Fruit fly (Drosophila melanogaster) whole organism, embryonic: Measurements from ENCODE around the gene CG1999.
A peak's percentile ranks its signal among the peaks of the same experiment; 100 is the strongest.

ENCODE experiments used
- Awh ChIP-seq: fragments of 200-800 bp; sonication (Bioruptor generic); IDR thresholded peaks from 2 replicates; pipeline ENCODE4, ENCODE4 v1.3.6; 2022; ENCODE audit warnings: missing biosample characterization, missing genetic modification characterization
- CG10366 ChIP-seq: fragments of 200-800 bp; sonication (Bioruptor generic); IDR thresholded peaks from 2 replicates; pipeline ENCODE4 v1.3.6; 2022; ENCODE audit warnings: missing biosample characterization, missing genetic modification characterization
- CG10979 ChIP-seq: fragments of 200-800 bp; sonication (Bioruptor generic); optimal IDR thresholded peaks from 2 replicates; lab custom pipeline; 2018; ENCODE audit warnings: missing biosample characterization, mild to moderate bottlenecking, missing genetic modification characterization, moderate library complexity
- CG11504 ChIP-seq: fragments of 200-800 bp; sonication (Bioruptor generic); optimal IDR thresholded peaks from 3 replicates; lab custom pipeline; 2019; ENCODE audit warnings: missing biosample characterization, mild to moderate bottlenecking, missing genetic modification characterization, moderate library complexity
- CG12391 ChIP-seq: fragments of 200-800 bp; sonication (Bioruptor generic); optimal IDR thresholded peaks from 3 replicates; lab custom pipeline; 2018; ENCODE audit warnings: missing biosample characterization, mild to moderate bottlenecking, missing genetic modification characterization, moderate library complexity
- CG13296 ChIP-seq: fragments of 200-800 bp; sonication (Bioruptor generic); optimal IDR thresholded peaks from 3 replicates; lab custom pipeline; 2018; ENCODE audit warnings: missing biosample characterization, mild to moderate bottlenecking, missing genetic modification characterization
- CG13624 ChIP-seq: fragments of 200-800 bp; sonication (Bioruptor generic); optimal IDR thresholded peaks from 2 replicates; lab custom pipeline; 2016; ENCODE audit warnings: missing biosample characterization, missing genetic modification characterization
- CG15479 ChIP-seq: fragments of 200-800 bp; sonication (Bioruptor generic); optimal IDR thresholded peaks from 3 replicates; lab custom pipeline; 2019; ENCODE audit warnings: missing biosample characterization, mild to moderate bottlenecking, missing genetic modification characterization, moderate library complexity
- CG1603 ChIP-seq: fragments of 200-800 bp; sonication (Bioruptor generic); optimal IDR thresholded peaks from 2 replicates; lab custom pipeline; 2019; ENCODE audit warnings: missing biosample characterization, mild to moderate bottlenecking, missing genetic modification characterization, moderate library complexity
- CG17186 ChIP-seq: fragments of 200-800 bp; sonication (Bioruptor generic); optimal IDR thresholded peaks from 3 replicates; lab custom pipeline; 2017; ENCODE audit warnings: missing biosample characterization, missing genetic modification reagents, missing genetic modification characterization
- CG17568 ChIP-seq: fragments of 200-800 bp; sonication (Bioruptor generic); optimal IDR thresholded peaks from 2 replicates; lab custom pipeline; 2018; ENCODE audit warnings: missing biosample characterization, mild to moderate bottlenecking, missing genetic modification characterization, moderate library complexity
- CG34376 ChIP-seq: fragments of 200-800 bp; sonication (Bioruptor generic); optimal IDR thresholded peaks from 2 replicates; lab custom pipeline; 2018; ENCODE audit warnings: missing biosample characterization, mild to moderate bottlenecking, missing genetic modification characterization
- CG3838 ChIP-seq: fragments of 200-800 bp; sonication (Bioruptor generic); optimal IDR thresholded peaks from 3 replicates; lab custom pipeline; 2016; ENCODE audit warnings: missing biosample characterization, missing genetic modification characterization
- CG4282 ChIP-seq: fragments of 200-800 bp; sonication (Bioruptor generic); optimal IDR thresholded peaks from 2 replicates; lab custom pipeline; 2016; ENCODE audit warnings: missing biosample characterization, missing genetic modification characterization
- CG4707 ChIP-seq: fragments of 200-800 bp; sonication (Bioruptor generic); optimal IDR thresholded peaks from 2 replicates; lab custom pipeline; 2018; ENCODE audit warnings: missing biosample characterization, mild to moderate bottlenecking, missing genetic modification characterization, moderate library complexity
- CG6175 ChIP-seq: fragments of 200-800 bp; sonication (Bioruptor generic); IDR thresholded peaks from 3 replicates; pipeline ENCODE4 v1.3.6; 2022; ENCODE audit warnings: missing biosample characterization, missing genetic modification characterization
- CG6254 ChIP-seq: fragments of 200-800 bp; sonication (Bioruptor generic); optimal IDR thresholded peaks from 3 replicates; lab custom pipeline; 2017; ENCODE audit warnings: mild to moderate bottlenecking, missing biosample characterization, missing genetic modification reagents, missing genetic modification characterization
- CG7271 ChIP-seq: fragments of 200-800 bp; sonication (Bioruptor generic); optimal IDR thresholded peaks from 2 replicates; lab custom pipeline; 2018; ENCODE audit warnings: missing biosample characterization, mild to moderate bottlenecking, missing genetic modification characterization, moderate library complexity
- CG8359 ChIP-seq: fragments of 200-800 bp; sonication (Bioruptor generic); optimal IDR thresholded peaks from 2 replicates; lab custom pipeline; 2017; ENCODE audit warnings: missing biosample characterization, mild to moderate bottlenecking, missing genetic modification characterization, borderline replicate concordance
- Dad ChIP-seq: fragments of 200-800 bp; sonication (Bioruptor generic); optimal IDR thresholded peaks from 3 replicates; lab custom pipeline; 2016; ENCODE audit warnings: missing biosample characterization, missing genetic modification characterization
- Fer2 ChIP-seq: fragments of 200-800 bp; sonication (Bioruptor generic); optimal IDR thresholded peaks from 2 replicates; lab custom pipeline; 2018; ENCODE audit warnings: missing biosample characterization, mild to moderate bottlenecking, missing genetic modification characterization, moderate library complexity
- Gug ChIP-seq: fragments of 200-800 bp; sonication (Bioruptor generic); IDR thresholded peaks from 4 replicates; pipeline ENCODE4 v1.3.6; 2022; ENCODE audit warnings: missing biosample characterization, missing genetic modification characterization
- H15 ChIP-seq: fragments of 200-800 bp; sonication (Bioruptor generic); IDR thresholded peaks from 3 replicates; pipeline ENCODE4 v1.3.6; 2022; ENCODE audit warnings: missing biosample characterization, missing genetic modification characterization
- Hand ChIP-seq: fragments of 200-800 bp; sonication (Bioruptor generic); optimal IDR thresholded peaks from 2 replicates; lab custom pipeline; 2017; ENCODE audit warnings: mild to moderate bottlenecking, missing biosample characterization, missing genetic modification reagents, missing genetic modification characterization
- Hr51 ChIP-seq, 2 experiments: fragments of 200-800 bp; sonication (Bioruptor generic); optimal IDR thresholded peaks; 2 replicates in 1 of 2; 3 replicates in 1 of 2; lab custom pipeline; 2016 to 2018; ENCODE audit warnings: missing biosample characterization in 2 of 2, missing genetic modification characterization in 2 of 2, mild to moderate bottlenecking in 1 of 2, moderate library complexity in 1 of 2
- Jarid2 ChIP-seq: fragments of 200-800 bp; sonication (Bioruptor generic); optimal IDR thresholded peaks from 3 replicates; lab custom pipeline; 2017; ENCODE audit warnings: mild to moderate bottlenecking, missing biosample characterization, missing genetic modification reagents, missing genetic modification characterization
- Nf-YC ChIP-seq: fragments of 200-800 bp; optimal IDR thresholded peaks from 3 replicates; lab custom pipeline; 2019; ENCODE audit warnings: missing biosample characterization, mild to moderate bottlenecking, missing genetic modification characterization, moderate library complexity
- Poxn ChIP-seq: fragments of 200-800 bp; sonication (Bioruptor generic); IDR thresholded peaks from 2 replicates; pipeline ENCODE4 v1.3.6; 2022; ENCODE audit warnings: missing biosample characterization, missing genetic modification characterization
- Six4 ChIP-seq: fragments of 200-800 bp; sonication (Bioruptor generic); optimal IDR thresholded peaks from 2 replicates; lab custom pipeline; 2016; ENCODE audit warnings: missing biosample characterization, missing genetic modification characterization
- Sox102F ChIP-seq: fragments of 200-800 bp; sonication (Bioruptor generic); optimal IDR thresholded peaks from 2 replicates; lab custom pipeline; 2018; ENCODE audit warnings: missing biosample characterization, mild to moderate bottlenecking, missing genetic modification characterization, moderate library complexity
- Xbp1 ChIP-seq: fragments of 200-800 bp; sonication (Bioruptor generic); optimal IDR thresholded peaks from 3 replicates; lab custom pipeline; 2016; ENCODE audit warnings: missing biosample characterization, mild to moderate bottlenecking, missing genetic modification characterization
- ab ChIP-seq: fragments of 200-800 bp; sonication (Bioruptor generic); optimal IDR thresholded peaks from 2 replicates; lab custom pipeline; 2016; ENCODE audit warnings: missing biosample characterization, missing genetic modification characterization
- ara ChIP-seq: fragments of 200-800 bp; sonication (Bioruptor generic); IDR thresholded peaks from 2 replicates; pipeline ENCODE4 v1.3.6; 2022; ENCODE audit warnings: missing biosample characterization, missing genetic modification characterization
- cas ChIP-seq: fragments of 200-800 bp; sonication (Bioruptor generic); IDR thresholded peaks from 2 replicates; pipeline ENCODE4 v1.3.6; 2022; ENCODE audit warnings: missing biosample characterization, missing genetic modification characterization
- chinmo ChIP-seq: fragments of 200-800 bp; sonication (Bioruptor generic); IDR thresholded peaks from 4 replicates; pipeline ENCODE4 v1.3.6; 2022; ENCODE audit warnings: missing biosample characterization, missing genetic modification characterization; ENCODE audit not compliant: partially characterized antibody
- da ChIP-seq: fragments of 200-800 bp; sonication (Bioruptor generic); optimal IDR thresholded peaks from 2 replicates; lab custom pipeline; 2016; ENCODE audit warnings: missing biosample characterization, missing genetic modification characterization
- dmrt99B ChIP-seq: fragments of 200-800 bp; sonication (Bioruptor generic); optimal IDR thresholded peaks from 2 replicates; lab custom pipeline; 2018; ENCODE audit warnings: missing biosample characterization, mild to moderate bottlenecking, missing genetic modification characterization, moderate library complexity
- dpn ChIP-seq, 2 experiments: fragments of 200-800 bp; sonication (Bioruptor generic); optimal IDR thresholded peaks; 3 replicates each; lab custom pipeline; 2016; ENCODE audit warnings: missing biosample characterization in 2 of 2, missing genetic modification characterization in 2 of 2
- emc ChIP-seq: fragments of 200-800 bp; sonication (Bioruptor generic); optimal IDR thresholded peaks from 2 replicates; lab custom pipeline; 2016; ENCODE audit warnings: missing biosample characterization, missing genetic modification characterization
- hkb ChIP-seq, 2 experiments: fragments of 200-800 bp in 1 of 2; fragments of >200 bp in 1 of 2; sonication (Bioruptor generic) in 1 of 2; IDR thresholded peaks in 1 of 2; optimal IDR thresholded peaks in 1 of 2; 2 replicates each; pipeline versions ENCODE4 v1.3.6 to Lab custom; 2017 to 2022; ENCODE audit warnings: missing biosample characterization in 1 of 2, missing genetic modification characterization in 1 of 2
- jigr1 ChIP-seq: fragments of 200-800 bp; sonication (Bioruptor generic); IDR thresholded peaks from 3 replicates; pipeline ENCODE4 v1.3.6; 2022; ENCODE audit warnings: missing biosample characterization, missing genetic modification characterization
- kay ChIP-seq: fragments of 200-800 bp; sonication (Bioruptor generic); optimal IDR thresholded peaks from 2 replicates; lab custom pipeline; 2016; ENCODE audit warnings: missing biosample characterization, missing genetic modification characterization
- nmo ChIP-seq: fragments of 200-800 bp; sonication (Bioruptor generic); optimal IDR thresholded peaks from 2 replicates; lab custom pipeline; 2018; ENCODE audit warnings: missing biosample characterization, mild to moderate bottlenecking, missing genetic modification characterization, moderate library complexity
- pum ChIP-seq: fragments of 200-800 bp; sonication (Bioruptor generic); optimal IDR thresholded peaks from 2 replicates; lab custom pipeline; 2016; ENCODE audit warnings: missing biosample characterization, missing genetic modification characterization
- run ChIP-seq: fragments of 200-800 bp; sonication (Bioruptor generic); optimal IDR thresholded peaks from 3 replicates; lab custom pipeline; 2018; ENCODE audit warnings: missing biosample characterization, mild to moderate bottlenecking, missing genetic modification characterization
- sens ChIP-seq: fragments of 200-800 bp; sonication (Bioruptor generic); peaks from one replicate; lab custom pipeline; 2016; ENCODE audit warnings: missing biosample characterization, missing genetic modification characterization
- slp2 ChIP-seq: fragments of 200-800 bp; sonication (Bioruptor generic); optimal IDR thresholded peaks from 2 replicates; lab custom pipeline; 2016; ENCODE audit warnings: missing biosample characterization, missing genetic modification characterization
- sqz ChIP-seq: fragments of 200-800 bp; sonication (Bioruptor generic); optimal IDR thresholded peaks from 3 replicates; lab custom pipeline; 2018; ENCODE audit warnings: missing biosample characterization, mild to moderate bottlenecking, missing genetic modification characterization
- wek ChIP-seq: fragments of 200-800 bp; sonication (Bioruptor generic); optimal IDR thresholded peaks from 3 replicates; lab custom pipeline; 2018; ENCODE audit warnings: missing biosample characterization, mild to moderate bottlenecking, missing genetic modification characterization, moderate library complexity

CG1999 gene

dm6 chrX:7324816-7325246 is 33.8 kb upstream of the CG1999 start (continued):
- TF ChIP-seq CG13624: peak; percentile 60
- TF ChIP-seq cas (GFP tag; lab: Robert Waterston, UW): peak; percentile 68; the same call in 1 of the 2 replicates
- peak; percentile 98 for TF ChIP-seq CG12391
- peak; percentile 51 for TF ChIP-seq CG3838 (GFP tag; lab: Kevin White, UChicago)
- peak; percentile 96 for TF ChIP-seq sqz
- peak; percentile 57 for TF ChIP-seq CG4282 (GFP tag; lab: Kevin White, UChicago)
- peak; percentile 96 for TF ChIP-seq Six4 (GFP tag; lab: Kevin White, UChicago)
- TF ChIP-seq CG11504 (tag; lab: Kevin White, UChicago): peak; percentile 97
- peak; percentile 88 for TF ChIP-seq kay (GFP tag; lab: Kevin White, UChicago)
- peak; percentile 97 for TF ChIP-seq Sox102F (GFP tag; lab: Kevin White, UChicago)
- peak; percentile 90 for TF ChIP-seq Hand (GFP tag; lab: Kevin White, UChicago)
- TF ChIP-seq ab (GFP tag; lab: Kevin White, UChicago): peak; percentile 29
- peak; percentile 82 to 98 for TF ChIP-seq Hr51 (GFP tag; optimal IDR thresholded peaks at IDR 0.05; lab: Kevin White, UChicago)
- TF ChIP-seq CG6175: peak; percentile 81
- peak; percentile 85 for TF ChIP-seq Nf-YC (tag; lab: Kevin White, UChicago)
- no peak for TF ChIP-seq hkb (optimal IDR thresholded peaks at IDR 0.05; lab: Kevin White, UChicago)
- TF ChIP-seq hkb (GFP tag; IDR thresholded peaks at IDR 0.05; lab: Robert Waterston, UW): peak; percentile 97
- TF ChIP-seq ara: peak; percentile 97
- peak; percentile 98 for TF ChIP-seq dmrt99B (tag; lab: Kevin White, UChicago)
- peak; percentile 94 for TF ChIP-seq CG10366 (GFP tag; lab: Robert Waterston, UW)
- peak; percentile 81 for TF ChIP-seq da (GFP tag; lab: Kevin White, UChicago)
- peak; percentile 94 for TF ChIP-seq CG13296 (GFP tag; lab: Kevin White, UChicago)
- TF ChIP-seq CG10979 (tag; lab: Kevin White, UChicago): peak; percentile 99
- peak; percentile 98 for TF ChIP-seq nmo (GFP tag; lab: Kevin White, UChicago)
- TF ChIP-seq Dad (GFP tag; lab: Kevin White, UChicago): peak; percentile 77
- peak; percentile 98 for TF ChIP-seq CG4707 (GFP tag; lab: Kevin White, UChicago)
- peak; percentile 93 for TF ChIP-seq CG8359 (GFP tag; lab: Kevin White, UChicago)
- peak; percentile 94 for TF ChIP-seq CG7271 (tag; lab: Kevin White, UChicago)
- TF ChIP-seq run (tag; lab: Kevin White, UChicago): peak; percentile 96
- TF ChIP-seq dpn (GFP tag; optimal IDR thresholded peaks at IDR 0.05; lab: Kevin White, UChicago): peak; percentile 84 to 95
- peak; percentile 68 for TF ChIP-seq CG34376 (GFP tag; lab: Kevin White, UChicago)
- peak; percentile 76 for TF ChIP-seq pum (GFP tag; lab: Kevin White, UChicago)
- TF ChIP-seq slp2 (GFP tag; lab: Kevin White, UChicago): peak; percentile 65
- peak; percentile 28 for TF ChIP-seq emc
- peak; percentile 93 for TF ChIP-seq H15 (GFP tag; lab: Robert Waterston, UW)
- peak; percentile 81 for TF ChIP-seq Jarid2 (GFP tag; lab: Kevin White, UChicago)
- TF ChIP-seq CG17186: peak; percentile 86
- peak; percentile 73 for TF ChIP-seq Fer2 (tag; lab: Kevin White, UChicago)
- peak; percentile 97 for TF ChIP-seq Awh
- TF ChIP-seq sens (GFP tag; lab: Kevin White, UChicago): peak; percentile 98
- TF ChIP-seq Xbp1 (GFP tag; lab: Kevin White, UChicago): peak; percentile 95
- peak; percentile 74 for TF ChIP-seq Gug (GFP tag; lab: Robert Waterston, UW)
- peak; percentile 94 for TF ChIP-seq CG1603 (tag; lab: Kevin White, UChicago)
- peak; percentile 96 for TF ChIP-seq CG17568
- peak; percentile 83 for TF ChIP-seq wek (GFP tag; lab: Kevin White, UChicago)
- TF ChIP-seq Poxn: 0 out of 2 replicates have a peak, but pooled peaks have one; percentile 24
- TF ChIP-seq CG15479 (GFP tag; lab: Kevin White, UChicago): peak; percentile 60
- TF ChIP-seq chinmo (GFP tag; lab: Robert Waterston, UW): no peak
- TF ChIP-seq jigr1: peak; percentile 83; the same call in 2 of the 3 replicates
- peak; percentile 96 for TF ChIP-seq CG6254
